Worm (Caenorhabditis elegans) whole organism, mixed stage, embryonic: ENCODE results near the gene mltn-8.

Experiments
- M03D4.4 ChIP-seq: sonication (generic microtip); optimal IDR thresholded peaks from 2 replicates; lab custom pipeline; 2017; ENCODE audit warnings: mild to moderate bottlenecking, missing genetic modification characterization, missing compliant biosample characterization
- bed-3 ChIP-seq: fragments of 200-800 bp; sonication (Bioruptor generic); optimal IDR thresholded peaks from 3 replicates; lab custom pipeline; 2018; ENCODE audit warnings: mild to moderate bottlenecking, missing genetic modification characterization, moderate library complexity, missing compliant biosample characterization
- blmp-1 ChIP-seq: fragments of 150-350 bp; optimal IDR thresholded peaks from 2 replicates; lab custom pipeline; 2014; ENCODE audit warnings: missing biosample characterization, missing genetic modification characterization
- ceh-39 ChIP-seq: fragments of 150-350 bp; optimal IDR thresholded peaks from 2 replicates; lab custom pipeline; 2014; ENCODE audit warnings: missing biosample characterization, missing genetic modification characterization
- ceh-43 ChIP-seq: fragments of 200-800 bp; sonication (Bioruptor generic); optimal IDR thresholded peaks from 2 replicates; lab custom pipeline; 2018; ENCODE audit warnings: mild to moderate bottlenecking, missing genetic modification characterization, moderate library complexity, missing compliant biosample characterization
- drap-1 ChIP-seq: fragments of 200-800 bp; sonication (Bioruptor generic); optimal IDR thresholded peaks from 3 replicates; lab custom pipeline; 2018; ENCODE audit warnings: mild to moderate bottlenecking, missing genetic modification characterization, missing compliant biosample characterization
- elt-1 ChIP-seq: sonication (generic microtip); optimal IDR thresholded peaks from 2 replicates; lab custom pipeline; 2017; ENCODE audit warnings: missing genetic modification characterization, mild to moderate bottlenecking, missing compliant biosample characterization, antibody characterized with exemption, moderate library complexity, borderline replicate concordance; ENCODE audit not compliant: insufficient read depth
- elt-3 ChIP-seq: fragments of 150-350 bp; optimal IDR thresholded peaks from 2 replicates; lab custom pipeline; 2014; ENCODE audit warnings: missing biosample characterization, missing genetic modification characterization
- flh-1 ChIP-seq: fragments of 200-800 bp; sonication (Bioruptor generic); optimal IDR thresholded peaks from 2 replicates; lab custom pipeline; 2018; ENCODE audit warnings: mild to moderate bottlenecking, missing genetic modification characterization, moderate library complexity, missing compliant biosample characterization
- ham-2 ChIP-seq: fragments of 200-800 bp; sonication (Bioruptor generic); optimal IDR thresholded peaks from 2 replicates; lab custom pipeline; 2018; ENCODE audit warnings: mild to moderate bottlenecking, missing genetic modification characterization, missing compliant biosample characterization
- lin-13 ChIP-seq: fragments of 150-350 bp; optimal IDR thresholded peaks from 2 replicates; lab custom pipeline; 2014; ENCODE audit warnings: missing biosample characterization, missing genetic modification characterization
- lsy-2 ChIP-seq: fragments of 150-350 bp; optimal IDR thresholded peaks from 2 replicates; lab custom pipeline; 2014; ENCODE audit warnings: missing biosample characterization, missing genetic modification characterization
- mab-5 ChIP-seq: fragments of 150-350 bp; optimal IDR thresholded peaks from 2 replicates; lab custom pipeline; 2014; ENCODE audit warnings: missing biosample characterization, missing genetic modification characterization
- mep-1 ChIP-seq: fragments of 150-350 bp; optimal IDR thresholded peaks from 2 replicates; lab custom pipeline; 2017; ENCODE audit warnings: missing biosample characterization, missing genetic modification reagents, missing genetic modification characterization, inconsistent platforms
- mls-2 ChIP-seq: sonication (generic microtip); optimal IDR thresholded peaks from 2 replicates; lab custom pipeline; 2016; ENCODE audit warnings: mild to moderate bottlenecking, missing genetic modification characterization, moderate library complexity, missing compliant biosample characterization
- nhr-12 ChIP-seq: fragments of 150-350 bp; optimal IDR thresholded peaks from 2 replicates; lab custom pipeline; 2014; ENCODE audit warnings: missing biosample characterization, missing genetic modification characterization
- nhr-2 ChIP-seq: fragments of 150-350 bp; optimal IDR thresholded peaks from 2 replicates; lab custom pipeline; 2014; ENCODE audit warnings: missing biosample characterization, missing genetic modification characterization
- nhr-237 ChIP-seq: fragments of 150-350 bp; optimal IDR thresholded peaks from 2 replicates; lab custom pipeline; 2014; ENCODE audit warnings: missing biosample characterization, missing genetic modification characterization
- nhr-28 ChIP-seq: fragments of 150-350 bp; optimal IDR thresholded peaks from 2 replicates; lab custom pipeline; 2014; ENCODE audit warnings: missing biosample characterization, missing genetic modification characterization
- nhr-76 ChIP-seq: sonication (generic microtip); optimal IDR thresholded peaks from 2 replicates; lab custom pipeline; 2017; ENCODE audit warnings: missing biosample characterization, missing genetic modification characterization
- pha-4 ChIP-seq: fragments of 150-350 bp; optimal IDR thresholded peaks from 2 replicates; lab custom pipeline; 2018; ENCODE audit warnings: missing biosample characterization, missing genetic modification reagents, missing genetic modification characterization
- sem-2 ChIP-seq: fragments of 200-800 bp; sonication (Bioruptor generic); optimal IDR thresholded peaks from 2 replicates; lab custom pipeline; 2018; ENCODE audit warnings: mild to moderate bottlenecking, missing genetic modification characterization, missing compliant biosample characterization
- snpc-4 ChIP-seq: fragments of 150-350 bp; optimal IDR thresholded peaks from 2 replicates; lab custom pipeline; 2014; ENCODE audit warnings: missing biosample characterization, missing genetic modification characterization
- sptf-1 ChIP-seq: sonication (generic microtip); optimal IDR thresholded peaks from 2 replicates; lab custom pipeline; 2017; ENCODE audit warnings: mild to moderate bottlenecking, missing genetic modification characterization, moderate library complexity, missing compliant biosample characterization
- tbx-8 ChIP-seq: fragments of 200-800 bp; sonication (Bioruptor generic); optimal IDR thresholded peaks from 2 replicates; lab custom pipeline; 2018; ENCODE audit warnings: mild to moderate bottlenecking, missing genetic modification characterization, moderate library complexity, missing compliant biosample characterization
- unc-120 ChIP-seq: sonication (generic microtip); optimal IDR thresholded peaks from 2 replicates; lab custom pipeline; 2017; ENCODE audit warnings: missing genetic modification characterization, missing compliant biosample characterization; ENCODE audit not compliant: poor library complexity, severe bottlenecking
- unc-39 ChIP-seq: fragments of 150-350 bp; optimal IDR thresholded peaks from 2 replicates; lab custom pipeline; 2014; ENCODE audit warnings: missing biosample characterization, missing genetic modification characterization
- zip-8 ChIP-seq: fragments of 150-350 bp; optimal IDR thresholded peaks from 2 replicates; lab custom pipeline; 2014; ENCODE audit warnings: missing biosample characterization, missing genetic modification characterization

mltn-8 gene

ce11 chrV:349054-349453 is 31.0 kb downstream of the mltn-8 start, which contains the start of gene atg-9 (continued):
- TF ChIP-seq mep-1 (tag; lab: Kevin White, UChicago) (peak; percentile 73), zip-8 (tag; lab: Kevin White, UChicago) (no peak), unc-120 (tag; lab: Kevin White, UChicago) (no peak), bed-3 (no peak), mab-5 (no peak)

- TF ChIP-seq mep-1 (tag; lab: Kevin White, UChicago), result no peak
- no peak for TF ChIP-seq nhr-2 (tag; lab: Kevin White, UChicago)
- TF ChIP-seq ceh-43, result no peak
- TF ChIP-seq flh-1 (GFP tag; lab: Kevin White, UChicago), result no peak
- TF ChIP-seq ceh-39 (tag; lab: Kevin White, UChicago), result no peak
- TF ChIP-seq elt-1 (tag; lab: Kevin White, UChicago), result no peak
- no peak for TF ChIP-seq unc-39
- TF ChIP-seq snpc-4, result no peak
- TF ChIP-seq nhr-76, result no peak
- TF ChIP-seq M03D4.4 (tag; lab: Kevin White, UChicago), result no peak
- no peak for TF ChIP-seq sptf-1 (tag; lab: Kevin White, UChicago)
These were observed 32.3 kb downstream of the mltn-8 start for ce11 chrV:347561-348345.

- TF ChIP-seq ceh-39 (tag; lab: Kevin White, UChicago) (no peak), tbx-8 (GFP tag; lab: Kevin White, UChicago) (no peak), pha-4 (tag; lab: Kevin White, UChicago) (no peak), unc-120 (tag; lab: Kevin White, UChicago) (no peak), drap-1 (GFP tag; lab: Kevin White, UChicago) (no peak), blmp-1 (tag; lab: Kevin White, UChicago) (no peak), mab-5 (no peak), lsy-2 (tag; lab: Kevin White, UChicago) (no peak), mep-1 (tag; lab: Kevin White, UChicago) (no peak)
- TF ChIP-seq, all 35 proteins: peak for 0
These were observed 34.1 kb downstream of the mltn-8 start for ce11 chrV:346005-346404.

- TF ChIP-seq sem-2, result no peak
- no peak for TF ChIP-seq unc-120 (tag; lab: Kevin White, UChicago)
- no peak for TF ChIP-seq ham-2 (GFP tag; lab: Kevin White, UChicago)
- no peak for TF ChIP-seq ceh-43
- TF ChIP-seq lsy-2 (tag; lab: Kevin White, UChicago), result no peak
- TF ChIP-seq mls-2 (tag; lab: Kevin White, UChicago), result no peak
- no peak for TF ChIP-seq nhr-237 (tag; lab: Kevin White, UChicago)
- no peak for TF ChIP-seq lin-13
- TF ChIP-seq elt-3 (tag; lab: Kevin White, UChicago), result no peak
These were observed 36.5 kb downstream of the mltn-8 start for ce11 chrV:343546-343945.

ce11 chrV:343128-343527 is 37.0 kb downstream of the mltn-8 start, which contains the start of gene wago-10:
TSS of gene wago-10 (plus strand) at chrV:343428.
- TF ChIP-seq nhr-2 (tag; lab: Kevin White, UChicago) (no peak), nhr-237 (tag; lab: Kevin White, UChicago) (no peak), nhr-28 (tag; lab: Kevin White, UChicago) (no peak), elt-3 (tag; lab: Kevin White, UChicago) (no peak), mab-5 (no peak), pha-4 (tag; lab: Kevin White, UChicago) (no peak), nhr-12 (tag; lab: Kevin White, UChicago) (no peak)

- TF ChIP-seq ceh-43, result no peak
- no peak for TF ChIP-seq unc-120 (tag; lab: Kevin White, UChicago)
- no peak for TF ChIP-seq blmp-1 (tag; lab: Kevin White, UChicago)
These were observed 37.7 kb downstream of the mltn-8 start for ce11 chrV:342346-342745.
